Fruit fly (Drosophila melanogaster): ENCODE measurements around the gene CG9265.

- TF ChIP-seq CTCF (optimal IDR thresholded peaks at IDR 0.05) (no peak), CG8478 (optimal IDR thresholded peaks at IDR 0.05) (no peak)
These were observed 19.2 kb downstream of the CG9265 start, which contains the start of gene CG42238 for dm6 chr2L:21051873-21052736.
